Worm (Caenorhabditis elegans) whole organism, late embryonic: ENCODE data around the gene taf-12.

Source experiments
- F13H6.1 ChIP-seq: sonication (generic microtip); optimal IDR thresholded peaks from 2 replicates; lab custom pipeline; 2016; ENCODE audit warnings: missing genetic modification characterization, missing compliant biosample characterization
- ceh-31 ChIP-seq: sonication (generic microtip); optimal IDR thresholded peaks from 2 replicates; lab custom pipeline; 2016; ENCODE audit warnings: missing genetic modification characterization, missing compliant biosample characterization
- ceh-9 ChIP-seq: sonication (generic microtip); optimal IDR thresholded peaks from 2 replicates; lab custom pipeline; 2016; ENCODE audit warnings: mild to moderate bottlenecking, missing genetic modification characterization, inconsistent platforms, missing compliant biosample characterization
- dmd-4 ChIP-seq: sonication (generic microtip); optimal IDR thresholded peaks from 2 replicates; lab custom pipeline; 2016; ENCODE audit warnings: borderline replicate concordance, missing genetic modification characterization, missing compliant biosample characterization
- dve-1 ChIP-seq: sonication (generic microtip); optimal IDR thresholded peaks from 2 replicates; lab custom pipeline; 2017; ENCODE audit warnings: antibody characterized with exemption, mild to moderate bottlenecking, missing genetic modification characterization, missing compliant biosample characterization
- fkh-10 ChIP-seq: fragments of 150-350 bp; optimal IDR thresholded peaks from 2 replicates; lab custom pipeline; 2014; ENCODE audit warnings: missing biosample characterization, missing genetic modification reagents, missing genetic modification characterization
- hlh-8 ChIP-seq: sonication (generic microtip); optimal IDR thresholded peaks from 2 replicates; lab custom pipeline; 2016; ENCODE audit warnings: missing genotype, missing genetic modification characterization, missing compliant biosample characterization
- nfya-1 ChIP-seq: sonication (generic microtip); optimal IDR thresholded peaks from 2 replicates; lab custom pipeline; 2017; ENCODE audit warnings: missing genetic modification characterization, mild to moderate bottlenecking, missing compliant biosample characterization, antibody characterized with exemption, moderate library complexity
- nhr-11 ChIP-seq: fragments of 150-350 bp; optimal IDR thresholded peaks from 2 replicates; lab custom pipeline; 2014; ENCODE audit warnings: missing biosample characterization, missing genetic modification characterization
- npax-4 ChIP-seq: sonication (generic microtip); optimal IDR thresholded peaks from 2 replicates; lab custom pipeline; 2016; ENCODE audit warnings: missing genetic modification characterization, missing compliant biosample characterization
- pha-4 ChIP-seq: fragments of 150-350 bp; optimal IDR thresholded peaks from 2 replicates; lab custom pipeline; 2018; ENCODE audit warnings: missing biosample characterization, missing genetic modification reagents, missing genetic modification characterization
- unc-55 ChIP-seq: sonication (generic microtip); optimal IDR thresholded peaks from 2 replicates; lab custom pipeline; 2017; ENCODE audit warnings: missing biosample characterization, missing genetic modification reagents, missing genetic modification characterization

DNA sequence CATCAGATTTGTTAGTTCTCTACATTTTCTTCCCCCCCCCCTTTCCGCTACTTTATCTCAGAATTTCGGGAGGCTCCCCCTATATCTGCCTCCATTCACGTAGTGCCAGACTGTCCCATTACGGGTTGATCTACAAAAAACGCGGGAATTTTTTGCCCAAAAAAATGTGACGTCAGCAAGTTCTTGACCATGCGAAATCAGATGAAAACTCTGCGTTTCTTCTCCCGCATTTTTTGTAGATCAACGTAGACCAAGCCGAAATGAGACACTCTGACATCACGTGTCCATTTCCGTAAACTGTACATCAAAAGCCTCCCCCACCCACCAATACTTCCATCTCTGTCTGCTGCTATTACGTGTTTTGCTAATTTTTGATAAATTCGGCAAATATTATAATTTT is 44.5 kb downstream of the taf-12 start:
- no peak for TF ChIP-seq fkh-10 (GFP tag; lab: Kevin White, UChicago)
- TF ChIP-seq nhr-11 (tag; lab: Kevin White, UChicago) = no peak
- TF ChIP-seq dmd-4 (tag; lab: Kevin White, UChicago) = no peak
- no peak for TF ChIP-seq F13H6.1 (tag; lab: Kevin White, UChicago)
- TF ChIP-seq npax-4 (tag; lab: Kevin White, UChicago) = no peak
- no peak for TF ChIP-seq ceh-9
- no peak for TF ChIP-seq hlh-8 (tag; lab: Kevin White, UChicago)
- no peak for TF ChIP-seq dve-1 (tag; lab: Kevin White, UChicago)
- no peak for TF ChIP-seq unc-55
- no peak for TF ChIP-seq ceh-31
- no peak for TF ChIP-seq nfya-1 (tag; lab: Kevin White, UChicago)
- TF ChIP-seq pha-4 = no peak
